Fruit fly (Drosophila melanogaster) whole organism, embryonic: ENCODE data around the gene CG7953.
A peak's percentile ranks its signal among the peaks of the same experiment; 100 is the strongest.

Source experiments
- Atf3 ChIP-seq: fragments of 200-800 bp; sonication (Bioruptor generic); optimal IDR thresholded peaks from 3 replicates; lab custom pipeline; 2016; ENCODE audit warnings: missing biosample characterization, missing genetic modification characterization
- B-H2 ChIP-seq: fragments of 200-800 bp; sonication (Bioruptor generic); optimal IDR thresholded peaks from 2 replicates; lab custom pipeline; 2018; ENCODE audit warnings: missing biosample characterization, mild to moderate bottlenecking, missing genetic modification characterization
- CG10267 ChIP-seq: fragments of 200-800 bp; sonication (Bioruptor generic); optimal IDR thresholded peaks from 2 replicates; lab custom pipeline; 2018; ENCODE audit warnings: missing biosample characterization, mild to moderate bottlenecking, missing genetic modification characterization, moderate library complexity
- CG10366 ChIP-seq: fragments of 200-800 bp; sonication (Bioruptor generic); IDR thresholded peaks from 2 replicates; pipeline ENCODE4 v1.3.6; 2022; ENCODE audit warnings: missing biosample characterization, missing genetic modification characterization
- CG10462 ChIP-seq: fragments of 200-800 bp; sonication (Bioruptor generic); optimal IDR thresholded peaks from 2 replicates; lab custom pipeline; 2016; ENCODE audit warnings: missing biosample characterization, missing genetic modification characterization
- CG10654 ChIP-seq: fragments of 200-800 bp; sonication (Bioruptor generic); optimal IDR thresholded peaks from 2 replicates; lab custom pipeline; 2016; ENCODE audit warnings: missing biosample characterization, missing genetic modification characterization
- CG10979 ChIP-seq: fragments of 200-800 bp; sonication (Bioruptor generic); optimal IDR thresholded peaks from 2 replicates; lab custom pipeline; 2018; ENCODE audit warnings: missing biosample characterization, mild to moderate bottlenecking, missing genetic modification characterization, moderate library complexity
- CG11085 ChIP-seq: fragments of 200-800 bp; sonication (Bioruptor generic); IDR thresholded peaks from 2 replicates; pipeline ENCODE4 v1.3.6; 2022; ENCODE audit warnings: missing biosample characterization, missing genetic modification characterization
- CG12104 ChIP-seq: fragments of 200-800 bp; sonication (Bioruptor generic); optimal IDR thresholded peaks from 3 replicates; lab custom pipeline; 2016; ENCODE audit warnings: missing biosample characterization, missing genetic modification characterization
- CG1233 ChIP-seq: fragments of 200-800 bp; sonication (Bioruptor generic); optimal IDR thresholded peaks from 4 replicates; lab custom pipeline; 2018; ENCODE audit warnings: missing biosample characterization, mild to moderate bottlenecking, missing genetic modification characterization
- CG13287 ChIP-seq: fragments of 200-800 bp; sonication (Bioruptor generic); IDR thresholded peaks from 2 replicates; pipeline ENCODE4 v1.3.6; 2022; ENCODE audit warnings: missing biosample characterization, missing genetic modification characterization; ENCODE audit not compliant: partially characterized antibody
- CG13296 ChIP-seq: fragments of 200-800 bp; sonication (Bioruptor generic); optimal IDR thresholded peaks from 3 replicates; lab custom pipeline; 2018; ENCODE audit warnings: missing biosample characterization, mild to moderate bottlenecking, missing genetic modification characterization
- CG15269 ChIP-seq: fragments of 200-800 bp; sonication (Bioruptor generic); optimal IDR thresholded peaks from 2 replicates; lab custom pipeline; 2018; ENCODE audit warnings: missing biosample characterization, mild to moderate bottlenecking, missing genetic modification characterization, moderate library complexity
- CG16815 ChIP-seq: fragments of 200-800 bp; sonication (Bioruptor generic); optimal IDR thresholded peaks from 3 replicates; lab custom pipeline; 2017; ENCODE audit warnings: missing biosample characterization, mild to moderate bottlenecking, missing genetic modification characterization
- CG18011 ChIP-seq: fragments of 200-800 bp; sonication (Bioruptor generic); optimal IDR thresholded peaks from 2 replicates; lab custom pipeline; 2017; ENCODE audit warnings: missing biosample characterization, missing genetic modification characterization, mild to moderate bottlenecking, moderate library complexity, missing genotype
- CG30020 ChIP-seq: fragments of 200-800 bp; optimal IDR thresholded peaks from 2 replicates; lab custom pipeline; 2019; ENCODE audit warnings: missing biosample characterization, mild to moderate bottlenecking, missing genetic modification characterization, moderate library complexity
- CG31224 ChIP-seq: fragments of 200-800 bp; sonication (Bioruptor generic); IDR thresholded peaks from 2 replicates; pipeline ENCODE4 v1.3.6; 2022; ENCODE audit warnings: missing biosample characterization, missing genetic modification characterization
- CG34224 ChIP-seq: fragments of 200-800 bp; sonication (Bioruptor generic); IDR thresholded peaks from 3 replicates; pipeline ENCODE4 v1.3.6; 2022; ENCODE audit warnings: missing biosample characterization, missing genetic modification characterization; ENCODE audit not compliant: partially characterized antibody
- CG4707 ChIP-seq: fragments of 200-800 bp; sonication (Bioruptor generic); optimal IDR thresholded peaks from 2 replicates; lab custom pipeline; 2018; ENCODE audit warnings: missing biosample characterization, mild to moderate bottlenecking, missing genetic modification characterization, moderate library complexity
- CG5180 ChIP-seq: fragments of 200-800 bp; sonication (Bioruptor generic); optimal IDR thresholded peaks from 3 replicates; lab custom pipeline; 2017; ENCODE audit warnings: missing biosample characterization, missing genetic modification characterization, mild to moderate bottlenecking, moderate library complexity, missing genetic modification reagents
- CG6683 ChIP-seq: fragments of 200-800 bp; sonication (Bioruptor generic); optimal IDR thresholded peaks from 2 replicates; lab custom pipeline; 2017; ENCODE audit warnings: missing biosample characterization, mild to moderate bottlenecking, missing genetic modification characterization, missing genetic modification reagents
- CG6689 ChIP-seq: fragments of 200-800 bp; sonication (Bioruptor generic); IDR thresholded peaks from 2 replicates; pipeline ENCODE4 v1.3.6; 2022; ENCODE audit warnings: missing biosample characterization, missing genetic modification characterization
- E2f1 ChIP-seq: fragments of 200-800 bp; sonication (Bioruptor generic); IDR thresholded peaks from 2 replicates; pipeline ENCODE4 v1.3.6; 2022; ENCODE audit warnings: missing biosample characterization, missing genetic modification characterization
- Jarid2 ChIP-seq: fragments of 200-800 bp; sonication (Bioruptor generic); optimal IDR thresholded peaks from 3 replicates; lab custom pipeline; 2017; ENCODE audit warnings: mild to moderate bottlenecking, missing biosample characterization, missing genetic modification reagents, missing genetic modification characterization
- Lhr ChIP-seq: fragments of 200-800 bp; sonication (Bioruptor generic); optimal IDR thresholded peaks from 3 replicates; lab custom pipeline; 2017; ENCODE audit warnings: mild to moderate bottlenecking, missing biosample characterization, missing genetic modification reagents, missing genetic modification characterization
- NfI ChIP-seq: fragments of 200-800 bp; sonication (Bioruptor generic); optimal IDR thresholded peaks from 3 replicates; lab custom pipeline; 2018; ENCODE audit warnings: missing biosample characterization, mild to moderate bottlenecking, missing genetic modification characterization, moderate library complexity
- Side ChIP-seq: fragments of 200-800 bp; sonication (Bioruptor generic); optimal IDR thresholded peaks from 2 replicates; lab custom pipeline; 2016; ENCODE audit warnings: missing biosample characterization, missing genetic modification characterization
- Sin3A ChIP-seq: fragments of >200 bp; optimal IDR thresholded peaks from 2 replicates; lab custom pipeline; 2018
- Sry-δ ChIP-seq: fragments of 200-800 bp; sonication (Bioruptor generic); optimal IDR thresholded peaks from 2 replicates; lab custom pipeline; 2016; ENCODE audit warnings: missing biosample characterization, missing genetic modification characterization
- az2 ChIP-seq: fragments of 200-800 bp; sonication (Bioruptor generic); optimal IDR thresholded peaks from 3 replicates; lab custom pipeline; 2016; ENCODE audit warnings: missing biosample characterization, missing genetic modification characterization
- cad ChIP-seq: fragments of >200 bp; optimal IDR thresholded peaks from 2 replicates; lab custom pipeline; 2017; ENCODE audit warnings: missing biosample characterization, missing genetic modification characterization
- cas ChIP-seq: fragments of 200-800 bp; sonication (Bioruptor generic); IDR thresholded peaks from 2 replicates; pipeline ENCODE4 v1.3.6; 2022; ENCODE audit warnings: missing biosample characterization, missing genetic modification characterization
- crol ChIP-seq: fragments of 200-800 bp; sonication (Bioruptor generic); IDR thresholded peaks from 2 replicates; pipeline ENCODE4 v1.3.6; 2022; ENCODE audit warnings: missing biosample characterization, missing genetic modification characterization
- dysf ChIP-seq: fragments of 200-800 bp; sonication (Bioruptor generic); IDR thresholded peaks from 3 replicates; pipeline ENCODE4 v1.3.6; 2022; ENCODE audit warnings: missing biosample characterization, missing genetic modification characterization
- gem ChIP-seq: fragments of 200-800 bp; sonication (Bioruptor generic); optimal IDR thresholded peaks from 2 replicates; lab custom pipeline; 2019; ENCODE audit warnings: missing biosample characterization, mild to moderate bottlenecking, missing genetic modification characterization, moderate library complexity
- ind ChIP-seq: fragments of 200-800 bp; sonication (Bioruptor generic); optimal IDR thresholded peaks from 3 replicates; lab custom pipeline; 2016; ENCODE audit warnings: missing biosample characterization, missing genetic modification characterization
- kay ChIP-seq: fragments of 200-800 bp; sonication (Bioruptor generic); optimal IDR thresholded peaks from 2 replicates; lab custom pipeline; 2016; ENCODE audit warnings: missing biosample characterization, missing genetic modification characterization
- klu ChIP-seq: fragments of 200-800 bp; sonication (Bioruptor generic); IDR thresholded peaks from 2 replicates; pipeline ENCODE4 v1.3.6; 2022; ENCODE audit warnings: missing biosample characterization, missing genetic modification characterization
- mam ChIP-seq: fragments of 200-800 bp; sonication (Bioruptor generic); optimal IDR thresholded peaks from 3 replicates; lab custom pipeline; 2016; ENCODE audit warnings: missing biosample characterization, missing genetic modification characterization
- mirr ChIP-seq: fragments of 200-800 bp; sonication (Bioruptor generic); optimal IDR thresholded peaks from 3 replicates; lab custom pipeline; 2018; ENCODE audit warnings: missing biosample characterization, mild to moderate bottlenecking, missing genetic modification characterization
- pros ChIP-seq: fragments of 200-800 bp; sonication (Bioruptor generic); optimal IDR thresholded peaks from 3 replicates; lab custom pipeline; 2019; ENCODE audit warnings: missing biosample characterization, mild to moderate bottlenecking, missing genetic modification characterization, moderate library complexity
- run ChIP-seq: fragments of 200-800 bp; sonication (Bioruptor generic); optimal IDR thresholded peaks from 3 replicates; lab custom pipeline; 2018; ENCODE audit warnings: missing biosample characterization, mild to moderate bottlenecking, missing genetic modification characterization
- sc ChIP-seq, 3 experiments: fragments of >200 bp in 2 of 3; fragments of 200-800 bp in 1 of 3; sonication (Bioruptor generic) in 1 of 3; optimal IDR thresholded peaks; 2 replicates in 2 of 3; 3 replicates in 1 of 3; lab custom pipeline; 2017; ENCODE audit warnings: mild to moderate bottlenecking in 1 of 3, missing biosample characterization in 1 of 3, missing genetic modification characterization in 1 of 3, missing genetic modification reagents in 1 of 3
- seq ChIP-seq: fragments of 200-800 bp; sonication (Bioruptor generic); IDR thresholded peaks from 2 replicates; pipeline ENCODE4 v1.3.6; 2022; ENCODE audit warnings: missing biosample characterization, missing genetic modification characterization
- tin ChIP-seq: fragments of 200-800 bp; sonication (Bioruptor generic); optimal IDR thresholded peaks from 3 replicates; lab custom pipeline; 2016; ENCODE audit warnings: missing biosample characterization, missing genetic modification characterization
- tio ChIP-seq: fragments of 200-800 bp; sonication (Bioruptor generic); optimal IDR thresholded peaks from 2 replicates; lab custom pipeline; 2017; ENCODE audit warnings: missing biosample characterization, missing genetic modification characterization, inconsistent platforms
- tna ChIP-seq: fragments of 200-800 bp; sonication (Bioruptor generic); IDR thresholded peaks from 2 replicates; pipeline ENCODE4 v1.3.6; 2022; ENCODE audit warnings: missing biosample characterization, missing genetic modification characterization; ENCODE audit not compliant: partially characterized antibody
- unc-4 ChIP-seq: fragments of 200-800 bp; sonication (Bioruptor generic); IDR thresholded peaks from 2 replicates; pipeline ENCODE4 v1.3.6; 2022; ENCODE audit warnings: missing biosample characterization, missing genetic modification characterization; ENCODE audit not compliant: partially characterized antibody
- vfl ChIP-seq: fragments of 200-800 bp; sonication (Bioruptor generic); optimal IDR thresholded peaks from 2 replicates; lab custom pipeline; 2016; ENCODE audit warnings: missing biosample characterization, missing genetic modification characterization
- wdn ChIP-seq: fragments of 200-800 bp; sonication (Bioruptor generic); IDR thresholded peaks from 2 replicates; pipeline ENCODE4 v1.3.6; 2022; ENCODE audit warnings: missing biosample characterization, missing genetic modification characterization
- zen2 ChIP-seq: fragments of 200-800 bp; sonication (Bioruptor generic); IDR thresholded peaks from 3 replicates; pipeline ENCODE4 v1.3.6; 2022; ENCODE audit warnings: missing biosample characterization, missing genetic modification characterization; ENCODE audit not compliant: partially characterized antibody

Gene CG7953

DNA sequence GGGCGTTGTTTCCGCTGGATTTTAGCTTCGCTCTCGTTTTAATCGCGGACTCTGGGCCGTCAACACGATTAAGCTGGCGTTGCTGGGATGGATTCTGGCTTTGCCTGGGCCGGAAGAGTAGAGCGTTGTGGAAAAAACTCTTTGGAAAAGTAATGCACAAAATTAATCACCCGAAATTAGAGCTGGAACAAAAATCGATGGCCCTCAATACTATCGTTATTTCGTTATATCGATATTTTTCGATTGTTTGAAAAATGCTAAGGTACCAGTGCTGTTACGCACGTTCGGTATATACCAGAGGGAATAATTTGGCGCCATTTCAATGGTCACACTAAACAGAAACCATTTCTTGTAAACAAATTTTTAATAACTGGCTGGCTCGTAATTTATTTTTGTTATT is 18.2 kb upstream of the CG7953 start, which contains the start of the genes Arpc1 and Orc5 (continued):
- peak; percentile 76 for TF ChIP-seq E2f1 (GFP tag; lab: Robert Waterston, UW)
- no peak for TF ChIP-seq CG5180 (GFP tag; lab: Kevin White, UChicago)
- TF ChIP-seq gem (tag; lab: Kevin White, UChicago), result no peak
- no peak for TF ChIP-seq run
- no peak for TF ChIP-seq CG6689
- no peak for TF ChIP-seq wdn (GFP tag; lab: Robert Waterston, UW)
- TF ChIP-seq CG4707 (GFP tag; lab: Kevin White, UChicago), result no peak
- TF ChIP-seq tna (GFP tag; lab: Robert Waterston, UW), result peak; percentile 70
- TF ChIP-seq CG10979 (tag; lab: Kevin White, UChicago), result no peak
- TF ChIP-seq CG10462 (GFP tag; lab: Kevin White, UChicago), result no peak
- no peak for TF ChIP-seq crol (GFP tag; lab: Robert Waterston, UW)
- peak; percentile 78 for TF ChIP-seq kay
- no peak for TF ChIP-seq mam
- TF ChIP-seq CG10267 (tag; lab: Kevin White, UChicago), result peak; percentile 62
- TF ChIP-seq CG18011 (GFP tag; lab: Kevin White, UChicago), result peak; percentile 50
- TF ChIP-seq zen2 (GFP tag; lab: Robert Waterston, UW), result peak; percentile 72
- no peak for TF ChIP-seq B-H2
- no peak for TF ChIP-seq sc (optimal IDR thresholded peaks at IDR 0.05; lab: Kevin White, UChicago)
- TF ChIP-seq sc (GFP tag; optimal IDR thresholded peaks at IDR 0.05; lab: Kevin White, UChicago), result no peak
- TF ChIP-seq unc-4 (GFP tag; lab: Robert Waterston, UW), result peak; percentile 96
- TF ChIP-seq Jarid2 (GFP tag; lab: Kevin White, UChicago), result no peak
- no peak for TF ChIP-seq mirr
- no peak for TF ChIP-seq pros (GFP tag; lab: Kevin White, UChicago)
- TF ChIP-seq Side (GFP tag; lab: Kevin White, UChicago), result no peak
- peak; percentile 39 for TF ChIP-seq CG30020 (tag; lab: Kevin White, UChicago)
- no peak for TF ChIP-seq dysf (GFP tag; lab: Robert Waterston, UW)
- no peak for TF ChIP-seq cad (GFP tag; lab: Kevin White, UChicago)
- no peak for TF ChIP-seq CG13296
- TF ChIP-seq az2 (GFP tag; lab: Kevin White, UChicago), result no peak
- no peak for TF ChIP-seq CG6683 (GFP tag; lab: Kevin White, UChicago)
- peak; percentile 58 for TF ChIP-seq Sin3A (lab: Kevin White, UChicago)
- no peak for TF ChIP-seq CG11085 (GFP tag; lab: Robert Waterston, UW)
- no peak for TF ChIP-seq cas (GFP tag; lab: Robert Waterston, UW)
- TF ChIP-seq CG15269 (tag; lab: Kevin White, UChicago), result no peak
- TF ChIP-seq tio, result no peak
- peak; percentile 96 for TF ChIP-seq Sry-δ (GFP tag; lab: Kevin White, UChicago)
- no peak for TF ChIP-seq klu (GFP tag; lab: Robert Waterston, UW)
- TF ChIP-seq CG31224, result no peak
- no peak for TF ChIP-seq CG16815 (GFP tag; lab: Kevin White, UChicago)
- TF ChIP-seq CG10654, result no peak
- peak; percentile 93 for TF ChIP-seq CG13287 (GFP tag; lab: Robert Waterston, UW)
- no peak for TF ChIP-seq tin
- no peak for TF ChIP-seq CG12104 (GFP tag; lab: Kevin White, UChicago)
- no peak for TF ChIP-seq Atf3 (GFP tag; lab: Kevin White, UChicago)
- TF ChIP-seq CG10366 (GFP tag; lab: Robert Waterston, UW), result no peak
- no peak for TF ChIP-seq CG1233 (GFP tag; lab: Kevin White, UChicago)
- TF ChIP-seq CG34224 (GFP tag; lab: Robert Waterston, UW), result peak; percentile 94
- no peak for TF ChIP-seq NfI
- no peak for TF ChIP-seq seq (GFP tag; lab: Robert Waterston, UW)
- TF ChIP-seq Lhr, result peak; percentile 69
- TF ChIP-seq vfl (GFP tag; lab: Kevin White, UChicago), result peak; percentile 7
- no peak for TF ChIP-seq ind (GFP tag; lab: Kevin White, UChicago)
